Worm (Caenorhabditis elegans) whole organism, L2 larva: ENCODE measurements around the gene gtl-2.

Experiments used
- F13H6.1 ChIP-seq: sonication (generic microtip); optimal IDR thresholded peaks from 2 replicates; lab custom pipeline; 2016; ENCODE audit warnings: missing genetic modification characterization, missing compliant biosample characterization
- ceh-16 ChIP-seq: fragments of 150-350 bp; optimal IDR thresholded peaks from 2 replicates; lab custom pipeline; 2014; ENCODE audit warnings: missing biosample characterization, missing genetic modification characterization
- elt-1 ChIP-seq: fragments of 150-350 bp; optimal IDR thresholded peaks from 2 replicates; lab custom pipeline; 2014; ENCODE audit warnings: missing biosample characterization, missing genetic modification characterization
- lin-39 ChIP-seq: fragments of 150-350 bp; optimal IDR thresholded peaks from 2 replicates; lab custom pipeline; 2014; ENCODE audit warnings: missing biosample characterization, missing genetic modification reagents, missing genetic modification characterization
- nhr-11 ChIP-seq: fragments of 150-350 bp; optimal IDR thresholded peaks from 2 replicates; lab custom pipeline; 2014; ENCODE audit warnings: missing biosample characterization, missing genetic modification characterization
- nhr-21 ChIP-seq: fragments of 150-350 bp; optimal IDR thresholded peaks from 2 replicates; lab custom pipeline; 2014; ENCODE audit warnings: missing biosample characterization, missing genetic modification characterization
- nhr-237 ChIP-seq: fragments of 150-350 bp; optimal IDR thresholded peaks from 2 replicates; lab custom pipeline; 2014; ENCODE audit warnings: missing biosample characterization, missing genetic modification characterization
- nhr-6 ChIP-seq: fragments of 150-350 bp; optimal IDR thresholded peaks from 2 replicates; lab custom pipeline; 2014; ENCODE audit warnings: missing biosample characterization, missing genetic modification characterization
- snpc-4 ChIP-seq: fragments of 150-350 bp; optimal IDR thresholded peaks from 2 replicates; lab custom pipeline; 2014; ENCODE audit warnings: missing biosample characterization, missing genetic modification characterization

- no peak for TF ChIP-seq elt-1 (tag; lab: Kevin White, UChicago)
- no peak for TF ChIP-seq lin-39 (tag; lab: Kevin White, UChicago)
- TF ChIP-seq nhr-21 (tag; lab: Kevin White, UChicago) = no peak
- no peak for TF ChIP-seq nhr-11 (tag; lab: Kevin White, UChicago)
- TF ChIP-seq ceh-16 = no peak
- TF ChIP-seq nhr-237 = no peak
- TF ChIP-seq F13H6.1 (tag; lab: Kevin White, UChicago) = no peak
- no peak for TF ChIP-seq snpc-4 (tag; lab: Kevin White, UChicago)
- TF ChIP-seq nhr-6 (tag; lab: Kevin White, UChicago) = no peak
These were observed 25.1 kb upstream of the gtl-2 start, which contains the start of gene C05C12.4 for ce11 chrIV:11248031-11248631.
